Fruit fly (Drosophila melanogaster) whole organism, prepupa: ENCODE measurements around the gene CG31882.

ENCODE experiments used
- Blimp-1 ChIP-seq: fragments of 200-800 bp; sonication (Bioruptor generic); optimal IDR thresholded peaks from 3 replicates; lab custom pipeline; 2017; ENCODE audit warnings: missing biosample characterization, missing genetic modification characterization, mild to moderate bottlenecking, moderate library complexity, missing genetic modification reagents
- CG10631 ChIP-seq: fragments of 200-800 bp; sonication (Bioruptor generic); optimal IDR thresholded peaks from 2 replicates; lab custom pipeline; 2016; ENCODE audit warnings: missing biosample characterization, missing genetic modification characterization
- CG10669 ChIP-seq: fragments of 200-800 bp; sonication (Bioruptor generic); optimal IDR thresholded peaks from 3 replicates; lab custom pipeline; 2018; ENCODE audit warnings: missing biosample characterization, mild to moderate bottlenecking, missing genetic modification characterization, moderate library complexity
- CG11294 ChIP-seq: fragments of 200-800 bp; sonication (Bioruptor generic); IDR thresholded peaks from 2 replicates; pipeline ENCODE4 v1.3.6; 2022; ENCODE audit warnings: missing biosample characterization, missing genetic modification characterization
- CG11762 ChIP-seq: fragments of 200-800 bp; sonication (Bioruptor generic); optimal IDR thresholded peaks from 3 replicates; lab custom pipeline; 2016; ENCODE audit warnings: missing biosample characterization, missing genetic modification characterization; ENCODE audit not compliant: insufficient read depth
- CG15336 ChIP-seq: fragments of 200-800 bp; sonication (Bioruptor generic); IDR thresholded peaks from 2 replicates; pipeline ENCODE4 v1.3.6; 2022; ENCODE audit warnings: missing biosample characterization, missing genetic modification characterization
- CG16779 ChIP-seq: fragments of 200-800 bp; sonication (Bioruptor generic); optimal IDR thresholded peaks from 3 replicates; lab custom pipeline; 2017; ENCODE audit warnings: missing biosample characterization, mild to moderate bottlenecking, missing genetic modification characterization
- CG3032 ChIP-seq: fragments of 200-800 bp; optimal IDR thresholded peaks from 2 replicates; lab custom pipeline; 2019; ENCODE audit warnings: missing biosample characterization, mild to moderate bottlenecking, missing genetic modification characterization, moderate library complexity
- CG31627 ChIP-seq: fragments of 200-800 bp; sonication (Bioruptor generic); optimal IDR thresholded peaks from 3 replicates; lab custom pipeline; 2016; ENCODE audit warnings: missing biosample characterization, missing genetic modification characterization
- CG32006 ChIP-seq: fragments of 200-800 bp; sonication (Bioruptor generic); optimal IDR thresholded peaks from 3 replicates; lab custom pipeline; 2017; ENCODE audit warnings: missing biosample characterization, mild to moderate bottlenecking, missing genetic modification characterization
- CG34406 ChIP-seq: fragments of 200-800 bp; sonication (Bioruptor generic); optimal IDR thresholded peaks from 3 replicates; lab custom pipeline; 2016; ENCODE audit warnings: missing biosample characterization, missing genetic modification characterization
- CG3919 ChIP-seq: fragments of 200-800 bp; sonication (Bioruptor generic); optimal IDR thresholded peaks from 3 replicates; lab custom pipeline; 2016; ENCODE audit warnings: missing biosample characterization, missing genetic modification characterization
- CG6163 ChIP-seq: fragments of 200-800 bp; sonication (Bioruptor generic); IDR thresholded peaks from 3 replicates; pipeline ENCODE4 v1.3.6; 2022; ENCODE audit warnings: missing biosample characterization, missing genetic modification characterization
- CG6792 ChIP-seq: fragments of 200-800 bp; sonication (Bioruptor generic); optimal IDR thresholded peaks from 3 replicates; lab custom pipeline; 2016; ENCODE audit warnings: missing biosample characterization, missing genetic modification characterization
- CG6808 ChIP-seq: fragments of 200-800 bp; sonication (Bioruptor generic); optimal IDR thresholded peaks from 3 replicates; lab custom pipeline; 2017; ENCODE audit warnings: missing biosample characterization, missing genetic modification characterization, mild to moderate bottlenecking, moderate library complexity, missing genetic modification reagents
- CG6854 ChIP-seq: fragments of 200-800 bp; sonication (Bioruptor generic); optimal IDR thresholded peaks from 2 replicates; lab custom pipeline; 2017; ENCODE audit warnings: missing biosample characterization, mild to moderate bottlenecking, missing genetic modification characterization
- CG7368 ChIP-seq: fragments of 200-800 bp; sonication (Bioruptor generic); optimal IDR thresholded peaks from 3 replicates; lab custom pipeline; 2016; ENCODE audit warnings: missing biosample characterization, missing genetic modification characterization
- CG8119 ChIP-seq: fragments of 200-800 bp; sonication (Bioruptor generic); IDR thresholded peaks from 3 replicates; pipeline ENCODE4 v1.3.6; 2022; ENCODE audit warnings: missing biosample characterization, missing genetic modification characterization
- CG8319 ChIP-seq: fragments of 200-800 bp; sonication (Bioruptor generic); optimal IDR thresholded peaks from 3 replicates; lab custom pipeline; 2016; ENCODE audit warnings: missing biosample characterization, missing genetic modification characterization
- CG8632 ChIP-seq: fragments of 200-800 bp; sonication (Bioruptor generic); optimal IDR thresholded peaks from 3 replicates; lab custom pipeline; 2016; ENCODE audit warnings: missing biosample characterization, missing genetic modification characterization
- CG9139 ChIP-seq: fragments of 200-800 bp; sonication (Bioruptor generic); optimal IDR thresholded peaks from 3 replicates; lab custom pipeline; 2017; ENCODE audit warnings: missing biosample characterization, mild to moderate bottlenecking, missing genetic modification characterization
- Eip75B ChIP-seq: fragments of 200-800 bp; sonication (Bioruptor generic); optimal IDR thresholded peaks from 3 replicates; lab custom pipeline; 2016; ENCODE audit warnings: missing biosample characterization, missing genetic modification characterization
- Eip78C ChIP-seq: fragments of 200-800 bp; sonication (Bioruptor generic); peaks from one replicate; lab custom pipeline; 2016; ENCODE audit warnings: missing biosample characterization, missing genetic modification characterization
- Eip93F ChIP-seq: fragments of 200-800 bp; sonication (Bioruptor generic); optimal IDR thresholded peaks from 2 replicates; lab custom pipeline; 2016; ENCODE audit warnings: missing biosample characterization, mild to moderate bottlenecking, missing genetic modification characterization
- Ets21C ChIP-seq: fragments of 200-800 bp; sonication (Bioruptor generic); optimal IDR thresholded peaks from 3 replicates; lab custom pipeline; 2016; ENCODE audit warnings: missing biosample characterization, missing genetic modification characterization
- Ets96B ChIP-seq: fragments of 200-800 bp; optimal IDR thresholded peaks from 2 replicates; lab custom pipeline; 2019; ENCODE audit warnings: missing biosample characterization, mild to moderate bottlenecking, missing genetic modification characterization, moderate library complexity
- Gug ChIP-seq: fragments of 200-800 bp; sonication (Bioruptor generic); IDR thresholded peaks from 2 replicates; pipeline ENCODE4 v1.3.6; 2022; ENCODE audit warnings: missing biosample characterization, missing genetic modification characterization
- Hr38 ChIP-seq: sonication (Bioruptor generic); optimal IDR thresholded peaks from 2 replicates; lab custom pipeline; 2016; ENCODE audit warnings: missing biosample characterization, missing genetic modification characterization
- Hr39 ChIP-seq: fragments of 200-800 bp; sonication (Bioruptor generic); optimal IDR thresholded peaks from 2 replicates; lab custom pipeline; 2016; ENCODE audit warnings: missing biosample characterization, missing genetic modification characterization
- Lpt ChIP-seq: fragments of 200-800 bp; sonication (Bioruptor generic); optimal IDR thresholded peaks from 3 replicates; lab custom pipeline; 2016; ENCODE audit warnings: missing biosample characterization, missing genetic modification characterization
- Met ChIP-seq: fragments of 200-800 bp; sonication (Bioruptor generic); optimal IDR thresholded peaks from 3 replicates; lab custom pipeline; 2016; ENCODE audit warnings: missing biosample characterization, missing genetic modification characterization
- Sox14 ChIP-seq: fragments of 200-800 bp; sonication (Bioruptor generic); optimal IDR thresholded peaks from 3 replicates; lab custom pipeline; 2016; ENCODE audit warnings: missing biosample characterization, missing genetic modification characterization
- achi ChIP-seq: fragments of 200-800 bp; sonication (Bioruptor generic); optimal IDR thresholded peaks from 3 replicates; lab custom pipeline; 2016; ENCODE audit warnings: missing biosample characterization, missing genetic modification characterization
- acj6 ChIP-seq: fragments of 200-800 bp; sonication (Bioruptor generic); optimal IDR thresholded peaks from 3 replicates; lab custom pipeline; 2016; ENCODE audit warnings: missing biosample characterization, missing genetic modification characterization
- dac ChIP-seq: fragments of 200-800 bp; sonication (Bioruptor generic); optimal IDR thresholded peaks from 2 replicates; lab custom pipeline; 2017; ENCODE audit warnings: missing biosample characterization, mild to moderate bottlenecking, missing genetic modification characterization
- dsx ChIP-seq: fragments of 200-800 bp; optimal IDR thresholded peaks from 3 replicates; lab custom pipeline; 2019; ENCODE audit warnings: missing biosample characterization, mild to moderate bottlenecking, missing genetic modification characterization, moderate library complexity; ENCODE audit not compliant: poor library complexity, severe bottlenecking
- eg ChIP-seq: fragments of 200-800 bp; sonication (Bioruptor generic); IDR thresholded peaks from 3 replicates; pipeline ENCODE4 v1.3.6; 2022; ENCODE audit warnings: missing biosample characterization, missing genetic modification characterization
- fd59A ChIP-seq: fragments of 200-800 bp; sonication (Bioruptor generic); optimal IDR thresholded peaks from 2 replicates; lab custom pipeline; 2017; ENCODE audit warnings: missing biosample characterization, mild to moderate bottlenecking, missing genetic modification characterization, missing genetic modification reagents
- fkh ChIP-seq: fragments of 200-800 bp; sonication (Bioruptor generic); optimal IDR thresholded peaks from 3 replicates; lab custom pipeline; 2017; ENCODE audit warnings: missing biosample characterization, mild to moderate bottlenecking, missing genetic modification characterization, moderate library complexity
- lz ChIP-seq: fragments of 200-800 bp; sonication (Bioruptor generic); optimal IDR thresholded peaks from 3 replicates; lab custom pipeline; 2016; ENCODE audit warnings: missing biosample characterization, missing genetic modification characterization
- ss ChIP-seq, 2 experiments: fragments of 200-800 bp; sonication (Bioruptor generic); optimal IDR thresholded peaks; 2 replicates in 1 of 2; 3 replicates in 1 of 2; lab custom pipeline; 2017 to 2018; ENCODE audit warnings: mild to moderate bottlenecking in 2 of 2, missing biosample characterization in 2 of 2, missing genetic modification characterization in 2 of 2, moderate library complexity in 1 of 2
- svp ChIP-seq: fragments of 200-800 bp; sonication (Bioruptor generic); peaks from one replicate; lab custom pipeline; 2016; ENCODE audit warnings: missing biosample characterization, missing genetic modification characterization
- topi ChIP-seq: fragments of 200-800 bp; sonication (Bioruptor generic); optimal IDR thresholded peaks from 3 replicates; lab custom pipeline; 2016; ENCODE audit warnings: missing biosample characterization, missing genetic modification characterization

Gene CG31882

DNA sequence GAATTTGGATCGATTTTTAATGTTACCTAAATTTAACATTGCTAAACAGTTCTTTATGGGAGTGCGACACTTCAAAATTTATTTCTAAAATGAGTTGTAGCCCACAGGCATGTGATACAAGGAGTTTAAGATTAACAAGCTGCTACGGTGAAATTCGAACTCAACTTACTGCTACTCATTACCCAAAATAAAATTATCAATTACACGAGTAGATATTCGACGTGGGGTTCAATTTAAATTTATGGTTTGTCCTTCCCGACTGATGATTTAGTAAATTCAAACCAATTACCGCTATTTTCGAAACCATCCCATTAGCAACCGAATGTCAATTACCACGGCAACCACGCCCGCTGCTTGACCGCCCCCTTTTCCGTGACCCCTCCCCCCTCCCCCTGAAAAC is at the start of gene CG31882:
Gene CG31882 (minus strand): TSS at position 101 of the 400 bp plus-strand sequence.
- TF ChIP-seq eg (GFP tag; lab: Robert Waterston, UW) (no peak), CG6808 (no peak), CG16779 (no peak), Eip78C (no peak), dac (GFP tag; lab: Kevin White, UChicago) (no peak)

DNA sequence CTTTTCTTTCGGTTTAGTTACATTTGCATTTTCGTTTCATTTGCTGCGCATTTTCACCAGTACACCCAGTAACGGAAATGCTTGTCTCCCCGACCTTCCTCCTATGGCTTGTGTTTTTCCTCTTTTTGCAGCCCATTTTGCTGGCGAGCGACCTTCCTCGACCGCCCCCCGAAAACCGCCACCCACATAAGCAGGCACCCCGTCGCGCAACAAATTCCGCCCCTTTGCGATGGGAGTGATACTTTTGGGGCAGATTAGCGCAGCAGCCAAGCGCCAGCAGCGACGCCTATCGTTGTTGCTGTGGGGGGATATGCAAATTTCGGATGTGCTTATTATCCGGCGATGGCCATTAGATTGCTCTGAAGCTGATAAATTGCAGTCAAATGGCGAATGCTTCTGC is 48.1 kb upstream of the CG31882 start:
- no peak for TF ChIP-seq svp (GFP tag; lab: Kevin White, UChicago)
- TF ChIP-seq CG10631 (GFP tag; lab: Kevin White, UChicago): no peak
- TF ChIP-seq, all 60 proteins: peak for 0

DNA sequence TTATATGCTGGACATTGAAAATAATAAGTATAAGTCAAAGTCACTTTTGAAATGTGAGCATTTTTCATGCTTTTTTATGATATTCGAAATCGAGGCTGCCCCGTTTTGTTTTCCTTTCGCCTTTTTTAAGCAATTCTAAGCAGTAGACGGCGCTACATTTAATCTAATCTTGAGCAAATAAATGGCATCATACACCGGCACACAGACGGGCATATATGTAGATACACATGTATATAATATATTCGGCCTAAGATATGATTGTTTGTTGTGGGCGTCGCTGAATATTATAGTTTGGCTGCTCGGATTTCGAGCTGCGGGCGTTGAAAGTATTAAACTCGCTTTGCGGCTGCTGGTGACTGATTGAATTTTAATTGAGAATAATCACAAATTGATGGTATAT is 47.2 kb upstream of the CG31882 start:
- TF ChIP-seq fkh (GFP tag; lab: Kevin White, UChicago): peak; percentile 50
- TF ChIP-seq svp (GFP tag; lab: Kevin White, UChicago): peak; percentile 15
- no peak for TF ChIP-seq Met (GFP tag; lab: Kevin White, UChicago)
- TF ChIP-seq CG6854: no peak
- TF ChIP-seq CG16779: no peak

DNA sequence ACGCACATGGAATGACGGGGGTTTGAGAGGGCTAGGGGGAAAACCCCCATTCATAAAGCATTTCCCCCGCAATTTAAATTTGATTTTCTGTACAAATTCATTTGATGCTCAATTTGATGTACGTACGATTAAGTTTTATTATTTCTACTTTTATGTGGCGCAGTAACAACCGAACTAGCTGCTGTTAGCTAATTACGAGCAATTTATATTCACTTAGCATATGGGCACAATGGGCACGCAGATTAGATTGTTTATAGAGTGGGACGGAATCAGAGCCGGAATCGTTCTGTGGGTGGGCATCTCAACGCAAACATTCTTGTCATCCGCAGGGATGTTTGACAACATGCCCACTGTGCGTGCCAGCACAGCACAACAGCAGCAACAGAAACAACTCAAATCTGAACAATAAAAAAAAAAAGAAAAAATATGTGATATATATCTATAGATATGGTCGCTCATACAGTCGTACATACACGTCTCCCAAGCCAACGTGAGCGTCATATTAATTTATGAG is 45.9 kb upstream of the CG31882 start:
- peak; percentile 29 for TF ChIP-seq fkh (GFP tag; lab: Kevin White, UChicago)
- no peak for TF ChIP-seq dsx (GFP tag; lab: Kevin White, UChicago)
- TF ChIP-seq CG6163 (GFP tag; lab: Robert Waterston, UW): no peak
- TF ChIP-seq eg (GFP tag; lab: Robert Waterston, UW): 0 out of 3 replicates have a peak, but pooled peaks have one; percentile 32

DNA sequence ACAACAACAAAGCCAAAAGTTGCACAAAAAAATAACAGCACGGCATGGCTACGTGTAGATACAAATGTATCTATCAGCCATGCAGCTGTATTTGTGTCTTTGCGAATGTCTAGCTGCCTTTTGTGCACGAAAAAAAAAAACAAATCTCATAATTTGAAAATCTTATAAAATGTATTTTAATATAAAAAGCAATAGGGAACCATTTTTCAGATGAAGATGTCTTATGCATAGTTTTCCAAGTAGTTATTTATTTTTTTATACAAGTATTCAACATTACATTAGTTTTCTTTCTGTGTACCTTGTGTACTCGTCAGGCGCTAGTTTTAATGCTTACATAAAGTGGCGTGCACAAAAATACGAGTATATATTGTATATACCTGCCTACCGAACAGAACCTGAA is 44.3 kb upstream of the CG31882 start:
- TF ChIP-seq Ets96B (no peak), Blimp-1 (GFP tag; lab: Kevin White, UChicago) (no peak), Hr38 (GFP tag; lab: Kevin White, UChicago) (no peak), CG15336 (peak; percentile 88), acj6 (GFP tag; lab: Kevin White, UChicago) (no peak), CG7368 (GFP tag; lab: Kevin White, UChicago) (no peak), CG34406 (GFP tag; lab: Kevin White, UChicago) (no peak), CG8632 (no peak), CG8119 (GFP tag; lab: Robert Waterston, UW) (peak; percentile 80; the same call in 2 of the 3 replicates), CG3032 (tag; lab: Kevin White, UChicago) (no peak), fd59A (no peak), CG31627 (no peak), Ets21C (no peak), Eip78C (peak; percentile 83), Lpt (peak; percentile 29), lz (GFP tag; lab: Kevin White, UChicago) (no peak), svp (GFP tag; lab: Kevin White, UChicago) (no peak), Gug (GFP tag; lab: Robert Waterston, UW) (peak; percentile 88), Sox14 (GFP tag; lab: Kevin White, UChicago) (no peak), Eip93F (no peak), CG32006 (GFP tag; lab: Kevin White, UChicago) (peak; percentile 58), CG11294 (peak; percentile 85), Eip75B (GFP tag; lab: Kevin White, UChicago) (no peak), CG11762 (GFP tag; lab: Kevin White, UChicago) (no peak), CG10631 (GFP tag; lab: Kevin White, UChicago) (no peak), ss (GFP tag; optimal IDR thresholded peaks at IDR 0.05; lab: Kevin White, UChicago) (no peak), Hr39 (GFP tag; lab: Kevin White, UChicago) (no peak), CG6808 (no peak), CG6792 (GFP tag; lab: Kevin White, UChicago) (no peak), CG8319 (GFP tag; lab: Kevin White, UChicago) (no peak), CG6854 (no peak), topi (GFP tag; lab: Kevin White, UChicago) (no peak), CG10669 (GFP tag; lab: Kevin White, UChicago) (no peak), CG3919 (peak; percentile 41), CG9139 (GFP tag; lab: Kevin White, UChicago) (no peak), achi (GFP tag; lab: Kevin White, UChicago) (peak; percentile 21)
